Worm (Caenorhabditis elegans) whole organism, L4/young adult: ENCODE results near the gene R04D3.3.

Source experiments
- W03F9.2 ChIP-seq: fragments of 150-350 bp; optimal IDR thresholded peaks from 2 replicates; lab custom pipeline; 2014; ENCODE audit warnings: missing biosample characterization, missing genetic modification characterization
- dao-5 ChIP-seq: sonication (generic microtip); optimal IDR thresholded peaks from 2 replicates; lab custom pipeline; 2016; ENCODE audit warnings: missing genotype, missing genetic modification characterization, moderate library complexity, missing compliant biosample characterization
- him-1 ChIP-seq: sonication (generic microtip); optimal IDR thresholded peaks from 2 replicates; lab custom pipeline; 2016; ENCODE audit warnings: missing genotype, missing genetic modification reagents, missing genetic modification characterization, missing compliant biosample characterization

DNA sequence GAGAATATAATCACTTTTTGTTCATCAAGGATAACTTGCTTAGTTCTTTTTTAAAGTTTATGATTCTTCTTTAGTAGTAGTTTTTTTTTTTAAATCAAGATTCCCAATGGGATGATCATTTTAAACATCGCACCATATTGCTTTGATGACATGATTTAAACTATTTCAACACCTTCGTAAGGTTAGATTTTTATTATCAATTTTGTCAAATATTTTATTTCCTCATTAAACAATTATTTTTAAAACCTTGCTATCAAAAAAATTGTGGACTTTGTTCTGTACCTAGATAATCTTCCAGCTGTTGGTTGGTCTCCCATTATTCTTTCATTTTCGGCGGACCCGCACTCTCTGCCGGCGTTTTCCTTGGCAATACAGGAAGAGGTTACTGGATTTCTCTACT lies 41.0 kb upstream of the R04D3.3 start, which contains the start of gene sir-2.3:
- TF ChIP-seq dao-5 (tag; lab: Kevin White, UChicago) (no peak), him-1 (tag; lab: Kevin White, UChicago) (no peak), W03F9.2 (tag; lab: Kevin White, UChicago) (no peak)
